Worm (Caenorhabditis elegans): Measurements from ENCODE around the gene acer-1.
A peak's percentile ranks its signal among the peaks of the same experiment; 100 is the strongest.

Gene acer-1

ce11 chrII:6883716-6884115 is 6.5 kb downstream of the acer-1 start, which contains the start of gene pmp-1:
Gene pmp-1 (minus strand): TSS chrII:6883754.
- no peak for TF ChIP-seq nhr-102 (tag; optimal IDR thresholded peaks at IDR 0.05)
- no peak for TF ChIP-seq tag-97 (GFP tag; IDR thresholded peaks at IDR 0.05)
- TF ChIP-seq arid-1 (GFP tag; conservative IDR thresholded peaks at IDR 0.05) = no peak
- TF ChIP-seq daf-16 (GFP tag; optimal IDR thresholded peaks at IDR 0.05) = no peak
- TF ChIP-seq daf-16 (tag; optimal IDR thresholded peaks at IDR 0.05) = peak; percentile 43
- TF ChIP-seq fos-1 (tag; optimal IDR thresholded peaks at IDR 0.05) = no peak
- no peak for TF ChIP-seq tra-1 (GFP tag; IDR thresholded peaks at IDR 0.05)
- TF ChIP-seq D1046.2 (GFP tag; IDR thresholded peaks at IDR 0.05) = no peak
- TF ChIP-seq fkh-10 (GFP tag; optimal IDR thresholded peaks at IDR 0.05) = no peak
- no peak for TF ChIP-seq lim-7 (GFP tag; IDR thresholded peaks at IDR 0.05)
- TF ChIP-seq dmd-6 (GFP tag; IDR thresholded peaks at IDR 0.05) = peak; percentile 54
- no peak for TF ChIP-seq lsy-2 (tag; optimal IDR thresholded peaks at IDR 0.05)
- TF ChIP-seq dve-1 (tag; optimal IDR thresholded peaks at IDR 0.05; ENCODE audit: insufficient read depth) = peak; percentile 48
- peak; percentile 62 for TF ChIP-seq nhr-28 (tag; optimal IDR thresholded peaks at IDR 0.05)
- TF ChIP-seq lin-1 (GFP tag; IDR thresholded peaks at IDR 0.05) = peak; percentile 61; the same call in 1 of the 2 replicates
- TF ChIP-seq aly-2 (tag; optimal IDR thresholded peaks at IDR 0.05) = no peak
- TF ChIP-seq unc-39 (tag; optimal IDR thresholded peaks at IDR 0.05) = no peak
- no peak for TF ChIP-seq ctbp-1 (GFP tag; IDR thresholded peaks at IDR 0.05)
- TF ChIP-seq unc-130 (GFP tag; optimal IDR thresholded peaks at IDR 0.05) = no peak
- no peak for TF ChIP-seq mxl-3 (GFP tag; optimal IDR thresholded peaks at IDR 0.05)
- no peak for TF ChIP-seq T26A8.4 (GFP tag; IDR thresholded peaks at IDR 0.05)
- TF ChIP-seq ceh-20 (GFP tag; IDR thresholded peaks at IDR 0.05) = peak; percentile 44; the same call in 1 of the 2 replicates
- TF ChIP-seq spr-3 (GFP tag; optimal IDR thresholded peaks at IDR 0.05) = no peak
- TF ChIP-seq nhr-77 (tag; optimal IDR thresholded peaks at IDR 0.05) = peak; percentile 9
- no peak for TF ChIP-seq mes-2 (tag; optimal IDR thresholded peaks at IDR 0.05; ENCODE audit: poor library complexity, severe bottlenecking)
- no peak for TF ChIP-seq ceh-32 (tag; optimal IDR thresholded peaks at IDR 0.05; ENCODE audit: poor library complexity)
- peak; percentile 39 for TF ChIP-seq hlh-11 (tag; optimal IDR thresholded peaks at IDR 0.05)
- TF ChIP-seq pqm-1 (tag; optimal IDR thresholded peaks at IDR 0.05) = peak; percentile 93

- TF ChIP-seq unc-62 (GFP tag; optimal IDR thresholded peaks at IDR 0.05 in 1 of 2) (no peak), unc-62 (tag; optimal IDR thresholded peaks at IDR 0.05) (no peak), aha-1 (tag) (peak; percentile 63), ceh-32 (tag; optimal IDR thresholded peaks at IDR 0.05; ENCODE audit: poor library complexity) (no peak)
Measured at ce11 chrII:6882335-6882734, 7.9 kb downstream of the acer-1 start.

- TF ChIP-seq mxl-3 (GFP tag; optimal IDR thresholded peaks at IDR 0.05) (no peak), spr-1 (tag; optimal IDR thresholded peaks at IDR 0.05) (no peak), nhr-25 (tag; optimal IDR thresholded peaks at IDR 0.05; ENCODE audit: borderline replicate concordance, insufficient read depth) (no peak), F49E8.2 (tag; optimal IDR thresholded peaks at IDR 0.05; ENCODE audit: borderline replicate concordance) (no peak), daf-19 (GFP tag; conservative IDR thresholded peaks at IDR 0.05) (no peak), dve-1 (tag; optimal IDR thresholded peaks at IDR 0.05; ENCODE audit: insufficient read depth) (no peak), dmd-8 (GFP tag; IDR thresholded peaks at IDR 0.05) (no peak), nhr-11 (tag; optimal IDR thresholded peaks at IDR 0.05) (no peak), fos-1 (tag; optimal IDR thresholded peaks at IDR 0.05) (no peak), unc-39 (tag; optimal IDR thresholded peaks at IDR 0.05) (no peak), nhr-6 (tag; optimal IDR thresholded peaks at IDR 0.05) (no peak), vab-7 (GFP tag; IDR thresholded peaks at IDR 0.05) (no peak), ceh-82 (tag; optimal IDR thresholded peaks at IDR 0.05) (no peak), duxl-1 (tag; optimal IDR thresholded peaks at IDR 0.05; ENCODE audit: poor library complexity) (no peak), nhr-28 (tag; optimal IDR thresholded peaks at IDR 0.05) (no peak), tag-97 (GFP tag; IDR thresholded peaks at IDR 0.05) (no peak), ztf-7 (tag; optimal IDR thresholded peaks at IDR 0.05) (no peak)
Measured at ce11 chrII:6880067-6880466, 10.1 kb downstream of the acer-1 start, which contains the start of gene C44B7.7. Gene C44B7.7 (minus strand): TSS chrII:6880167.

Measured in whole organism, L4 larva.